Fruit fly (Drosophila melanogaster): Measurements from ENCODE around the gene brk.

Gene brk

DNA sequence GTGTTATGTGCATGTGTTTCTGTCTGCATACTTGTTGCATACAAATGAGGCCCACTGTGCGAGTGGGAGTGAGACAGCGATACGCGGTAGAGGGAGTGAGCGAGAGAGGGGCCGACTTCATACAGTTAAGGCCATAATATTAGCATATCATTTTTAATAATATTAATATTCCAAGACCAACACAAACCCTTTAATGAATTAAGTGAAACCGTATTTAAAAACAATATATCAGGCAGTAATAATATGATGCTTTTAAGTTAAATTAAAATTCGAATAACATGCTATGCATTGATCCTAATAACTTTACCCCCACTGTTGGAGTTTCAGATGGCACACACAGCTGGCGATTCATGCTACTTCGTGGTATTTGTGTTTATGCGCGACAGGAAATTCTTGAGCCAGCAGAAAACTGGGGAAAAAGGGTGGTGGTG is 17.1 kb downstream of the brk start (continued):
- TF ChIP-seq CG4318 (GFP tag; optimal IDR thresholded peaks at IDR 0.05), result peak; percentile 93
- peak; percentile 94 for TF ChIP-seq vri (GFP tag; optimal IDR thresholded peaks at IDR 0.05)
- peak; percentile 94 for TF ChIP-seq CG8319 (GFP tag; optimal IDR thresholded peaks at IDR 0.05)
- TF ChIP-seq Gug (GFP tag; IDR thresholded peaks at IDR 0.05), result peak; percentile 97
- peak; percentile 98 for TF ChIP-seq CG3032 (tag; optimal IDR thresholded peaks at IDR 0.05)
- peak; percentile 99 for TF ChIP-seq eg (GFP tag; IDR thresholded peaks at IDR 0.05)
- TF ChIP-seq esn (GFP tag; optimal IDR thresholded peaks at IDR 0.05), result peak; percentile 98
- TF ChIP-seq OdsH (GFP tag; optimal IDR thresholded peaks at IDR 0.05), result peak; percentile 97
- peak; percentile 99 for TF ChIP-seq CG15336 (GFP tag; IDR thresholded peaks at IDR 0.05)
- peak; percentile 99 for TF ChIP-seq svp (GFP tag)
- peak; percentile 96 for TF ChIP-seq CG11762 (GFP tag; optimal IDR thresholded peaks at IDR 0.05; ENCODE audit: insufficient read depth)
- peak; percentile 97 for TF ChIP-seq CG9139 (GFP tag; optimal IDR thresholded peaks at IDR 0.05)
- TF ChIP-seq dac (GFP tag; optimal IDR thresholded peaks at IDR 0.05), result peak; percentile 86
- peak; percentile 89 for TF ChIP-seq Hr39 (GFP tag; optimal IDR thresholded peaks at IDR 0.05)
- peak; percentile 98 for TF ChIP-seq Lpt (GFP tag; optimal IDR thresholded peaks at IDR 0.05)

DNA sequence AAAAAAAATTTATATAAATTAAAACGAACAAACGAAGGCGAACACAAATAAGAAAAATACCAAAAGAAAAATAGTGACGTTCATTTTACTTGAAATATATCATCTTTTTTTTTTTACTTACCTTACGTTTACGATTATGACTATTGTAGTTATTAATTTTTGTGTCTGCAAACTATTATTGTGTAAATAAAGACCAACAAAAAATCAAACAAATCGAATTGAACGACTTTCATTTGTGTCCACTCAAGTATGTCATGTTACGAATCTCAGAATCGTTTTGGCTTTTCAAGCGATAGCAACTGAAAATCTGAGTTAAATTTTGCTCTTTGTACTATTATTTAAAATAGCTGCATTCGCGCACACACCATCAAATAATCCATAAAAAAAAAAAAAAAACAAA is 21.0 kb downstream of the brk start, which contains the start of gene Acsf3:
TSS of gene Acsf3 (plus strand) at position 301 of the 400 bp plus-strand sequence.
- TF ChIP-seq Ets96B (tag; optimal IDR thresholded peaks at IDR 0.05) (no peak), fd59A (GFP tag; optimal IDR thresholded peaks at IDR 0.05) (no peak), CG34406 (GFP tag; optimal IDR thresholded peaks at IDR 0.05) (no peak), CG6792 (GFP tag; optimal IDR thresholded peaks at IDR 0.05) (no peak), spab (GFP tag; optimal IDR thresholded peaks at IDR 0.05) (no peak), achi (GFP tag; optimal IDR thresholded peaks at IDR 0.05) (no peak), salr (GFP tag; optimal IDR thresholded peaks at IDR 0.05) (no peak), CG10669 (GFP tag; optimal IDR thresholded peaks at IDR 0.05) (no peak), CG3032 (tag; optimal IDR thresholded peaks at IDR 0.05) (no peak), acj6 (GFP tag; optimal IDR thresholded peaks at IDR 0.05) (no peak)

DNA sequence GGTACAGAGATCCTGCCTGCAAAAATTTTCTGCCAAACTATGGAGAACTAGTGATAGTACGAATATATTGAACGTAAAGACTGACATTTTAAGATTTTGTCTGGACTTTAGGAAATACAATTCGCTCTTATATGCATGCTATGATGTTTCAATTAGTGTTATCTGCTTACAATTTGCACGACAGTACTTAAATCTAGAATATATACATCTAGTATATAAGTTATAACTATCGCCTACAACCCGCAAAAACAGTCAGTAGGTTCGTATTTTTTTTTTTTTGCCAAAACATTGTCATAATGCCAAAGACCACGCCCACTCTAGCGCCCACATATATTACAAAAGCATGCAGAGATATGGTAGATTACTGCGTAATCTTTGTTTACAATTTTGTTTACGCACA is 24.4 kb downstream of the brk start, which contains the start of gene CG42780:
TSS of gene CG42780 (minus strand) at position 101 of the 400 bp plus-strand sequence.
- peak; percentile 48 for TF ChIP-seq fkh (GFP tag; optimal IDR thresholded peaks at IDR 0.05)
- TF ChIP-seq CG32006 (GFP tag; optimal IDR thresholded peaks at IDR 0.05), result no peak
- no peak for TF ChIP-seq Met (GFP tag; optimal IDR thresholded peaks at IDR 0.05)
- TF ChIP-seq Eip78C (GFP tag), result peak; percentile 13
- TF ChIP-seq CG6163 (GFP tag; IDR thresholded peaks at IDR 0.05), result no peak
- no peak for TF ChIP-seq Sox15 (GFP tag; optimal IDR thresholded peaks at IDR 0.05)

DNA sequence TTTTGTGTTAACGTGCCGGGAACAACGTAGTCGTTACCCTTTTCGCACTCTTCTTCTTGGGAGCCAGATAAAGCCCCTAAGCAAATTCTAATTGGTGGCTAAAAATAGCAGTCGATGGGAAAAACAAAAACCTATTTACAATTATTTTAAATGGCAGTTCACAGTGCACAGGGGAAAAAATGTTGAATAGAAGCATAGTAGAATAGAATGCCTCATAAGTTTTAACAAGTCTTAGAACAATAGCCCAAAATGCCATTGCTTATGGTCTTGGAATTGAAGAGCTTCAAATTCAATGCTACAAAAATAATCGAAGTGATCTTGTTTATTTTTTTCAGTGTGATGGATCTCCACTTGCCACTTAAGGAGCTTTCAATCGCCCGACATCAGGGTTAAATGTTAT is 24.8 kb downstream of the brk start:
- TF ChIP-seq Hr4 (GFP tag; optimal IDR thresholded peaks at IDR 0.05) (peak; percentile 28), svp (GFP tag) (peak; percentile 21), CG34406 (GFP tag; optimal IDR thresholded peaks at IDR 0.05) (no peak), Eip78C (GFP tag) (peak; percentile 23), CG3032 (tag; optimal IDR thresholded peaks at IDR 0.05) (no peak), OdsH (GFP tag; optimal IDR thresholded peaks at IDR 0.05) (peak; percentile 6), CG1621 (tag; optimal IDR thresholded peaks at IDR 0.05) (no peak), fkh (GFP tag; optimal IDR thresholded peaks at IDR 0.05) (peak; percentile 49), Smox (GFP tag; optimal IDR thresholded peaks at IDR 0.05) (no peak), achi (GFP tag; optimal IDR thresholded peaks at IDR 0.05) (peak; percentile 18), Hr38 (GFP tag; optimal IDR thresholded peaks at IDR 0.05) (no peak), fd85E (GFP tag; optimal IDR thresholded peaks at IDR 0.05) (no peak), CG10631 (GFP tag; optimal IDR thresholded peaks at IDR 0.05) (no peak), ss (GFP tag; optimal IDR thresholded peaks at IDR 0.05) (no peak), topi (GFP tag; optimal IDR thresholded peaks at IDR 0.05) (no peak), esn (GFP tag; optimal IDR thresholded peaks at IDR 0.05) (peak; percentile 1)

Measured in whole organism, prepupa.